Fruit fly (Drosophila melanogaster): Measurements from ENCODE around the gene CG1265.

The CG1265 gene

DNA sequence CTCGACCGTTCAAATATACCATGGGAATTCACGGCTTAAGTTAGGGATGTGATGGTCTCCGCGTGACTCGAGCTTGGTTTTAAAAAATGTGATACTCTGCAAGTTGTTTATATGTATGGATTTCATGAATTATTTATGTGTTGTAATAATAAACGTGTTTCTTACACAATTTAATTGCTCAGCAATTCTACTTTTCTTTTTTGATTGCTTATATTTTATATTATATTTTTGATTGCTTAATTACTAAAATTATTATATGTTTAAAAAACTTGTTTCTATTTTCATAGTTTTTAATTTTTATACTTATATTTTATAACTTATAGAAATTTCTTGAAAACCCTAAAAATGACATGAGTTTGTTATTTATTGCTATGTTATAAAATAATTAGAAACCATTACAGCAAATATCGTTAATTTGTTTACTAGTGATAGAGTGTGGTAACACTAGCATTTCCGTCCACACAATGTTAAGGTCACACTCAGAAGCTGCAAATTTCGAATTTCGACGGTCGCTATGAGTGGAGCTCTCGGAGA lies at the start of gene CG1265, which contains the start of gene ago:
Gene CG1265, plus strand, starts transcription at position 476 of the 534 bp plus-strand sequence.
Gene ago, minus strand, starts transcription at position 6 of the 534 bp plus-strand sequence.
- no peak for TF ChIP-seq EcR (GFP tag; optimal IDR thresholded peaks at IDR 0.05)
- TF ChIP-seq pan (optimal IDR thresholded peaks at IDR 0.05), result no peak
- no peak for TF ChIP-seq CG8478 (optimal IDR thresholded peaks at IDR 0.05)
- no peak for TF ChIP-seq psq (optimal IDR thresholded peaks at IDR 0.05)
- no peak for TF ChIP-seq Dll (optimal IDR thresholded peaks at IDR 0.05)
- no peak for TF ChIP-seq usp (GFP tag; optimal IDR thresholded peaks at IDR 0.05)

DNA sequence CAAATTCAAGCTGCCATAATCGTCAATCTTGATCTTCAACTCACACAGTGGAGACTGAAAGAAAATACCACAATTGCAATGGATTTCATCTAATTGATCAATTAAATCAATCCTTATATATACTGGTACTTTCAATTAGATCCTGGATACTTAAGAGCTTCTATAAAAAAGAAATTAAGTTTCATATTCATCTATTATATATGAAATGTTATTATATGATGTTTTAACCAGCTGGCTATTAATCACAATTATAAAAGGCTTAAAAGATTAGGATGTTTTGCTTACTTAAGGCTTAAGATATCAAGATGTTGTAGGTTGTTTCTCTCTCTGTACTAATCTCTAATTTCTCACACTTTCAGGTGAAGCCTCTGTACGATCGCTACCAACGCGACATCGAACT lies 49.7 kb upstream of the CG1265 start:
- TF ChIP-seq CG8478 (optimal IDR thresholded peaks at IDR 0.05), result no peak
- no peak for TF ChIP-seq EcR (GFP tag; optimal IDR thresholded peaks at IDR 0.05)
- TF ChIP-seq usp (GFP tag; optimal IDR thresholded peaks at IDR 0.05), result no peak
- TF ChIP-seq pan (optimal IDR thresholded peaks at IDR 0.05), result no peak
- TF ChIP-seq psq (optimal IDR thresholded peaks at IDR 0.05), result no peak
- TF ChIP-seq Dll (optimal IDR thresholded peaks at IDR 0.05), result no peak

DNA sequence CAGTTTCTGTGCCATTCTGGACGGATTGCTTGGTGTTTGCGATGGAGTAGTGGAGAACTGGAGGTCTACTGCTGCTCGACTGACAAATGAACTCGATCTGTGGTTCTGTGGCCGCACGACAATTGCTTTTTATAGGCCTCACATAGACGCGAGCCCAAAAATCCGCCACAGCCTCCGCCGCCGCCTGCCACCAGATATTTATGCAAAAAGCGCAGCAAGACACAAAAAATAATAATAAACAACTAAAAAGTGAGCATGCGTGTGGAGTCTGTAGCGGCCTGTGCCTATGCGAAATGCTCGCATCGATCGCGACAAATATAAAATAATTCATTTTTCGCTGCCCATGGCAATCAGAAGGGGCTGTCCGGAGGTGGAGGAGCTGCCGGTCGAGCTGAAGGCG lies 45.5 kb upstream of the CG1265 start, which contains the start of gene Cpr64Aa:
Gene Cpr64Aa, minus strand, starts transcription at position 101 of the 400 bp plus-strand sequence.
- TF ChIP-seq EcR (GFP tag; optimal IDR thresholded peaks at IDR 0.05) (no peak), Dll (optimal IDR thresholded peaks at IDR 0.05) (no peak), usp (GFP tag; optimal IDR thresholded peaks at IDR 0.05) (no peak), psq (optimal IDR thresholded peaks at IDR 0.05) (no peak), pan (optimal IDR thresholded peaks at IDR 0.05) (no peak), CG8478 (optimal IDR thresholded peaks at IDR 0.05) (no peak)

DNA sequence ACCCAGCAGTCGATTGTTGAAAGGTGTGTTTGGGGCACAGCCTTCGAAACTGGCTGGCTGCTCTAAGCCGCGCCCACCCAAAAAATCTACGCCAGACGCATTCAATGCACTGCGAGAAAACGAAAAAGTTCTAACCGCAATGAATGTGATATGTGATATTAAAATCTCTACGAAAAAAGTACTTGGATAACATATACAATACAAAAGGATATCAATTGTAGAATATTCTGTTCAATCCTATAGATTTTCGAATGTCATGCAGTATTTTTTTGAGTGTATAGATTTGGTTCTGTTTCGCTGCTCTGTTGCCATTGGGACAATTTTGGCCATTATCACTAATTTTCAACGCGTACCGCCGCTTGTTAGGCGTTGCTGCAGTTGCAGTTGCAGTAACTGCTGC lies 44.8 kb upstream of the CG1265 start:
- TF ChIP-seq psq (optimal IDR thresholded peaks at IDR 0.05) (no peak), usp (GFP tag; optimal IDR thresholded peaks at IDR 0.05) (no peak), EcR (GFP tag; optimal IDR thresholded peaks at IDR 0.05) (no peak), Dll (optimal IDR thresholded peaks at IDR 0.05) (no peak), CG8478 (optimal IDR thresholded peaks at IDR 0.05) (no peak)

DNA sequence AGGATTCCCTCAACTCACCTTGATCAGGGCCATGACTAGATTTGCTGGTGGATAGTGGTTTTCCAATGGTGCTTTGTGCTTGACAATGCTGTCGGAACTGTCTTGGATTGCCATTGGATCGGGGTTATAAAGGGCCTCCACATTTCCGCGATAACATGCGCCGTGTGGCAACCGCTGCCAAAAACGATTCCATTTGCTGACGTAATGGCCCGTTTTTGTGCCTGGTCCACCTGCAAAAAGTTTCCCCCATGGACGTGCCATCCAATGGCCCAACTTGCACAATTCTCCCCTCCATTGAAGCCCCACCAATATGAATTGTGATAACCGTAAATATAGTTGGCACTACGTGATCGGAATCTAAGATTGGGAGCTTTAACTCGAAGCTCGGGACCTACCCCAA lies 43.1 kb upstream of the CG1265 start, which contains the start of gene Cpr64Ab:
Gene Cpr64Ab, minus strand, starts transcription at position 101 of the 400 bp plus-strand sequence.
- no peak for TF ChIP-seq Dll (optimal IDR thresholded peaks at IDR 0.05)
- TF ChIP-seq psq (optimal IDR thresholded peaks at IDR 0.05), result no peak
- TF ChIP-seq CG8478 (optimal IDR thresholded peaks at IDR 0.05), result no peak
- no peak for TF ChIP-seq pan (optimal IDR thresholded peaks at IDR 0.05)
- no peak for TF ChIP-seq EcR (GFP tag; optimal IDR thresholded peaks at IDR 0.05)
- no peak for TF ChIP-seq usp (GFP tag; optimal IDR thresholded peaks at IDR 0.05)

DNA sequence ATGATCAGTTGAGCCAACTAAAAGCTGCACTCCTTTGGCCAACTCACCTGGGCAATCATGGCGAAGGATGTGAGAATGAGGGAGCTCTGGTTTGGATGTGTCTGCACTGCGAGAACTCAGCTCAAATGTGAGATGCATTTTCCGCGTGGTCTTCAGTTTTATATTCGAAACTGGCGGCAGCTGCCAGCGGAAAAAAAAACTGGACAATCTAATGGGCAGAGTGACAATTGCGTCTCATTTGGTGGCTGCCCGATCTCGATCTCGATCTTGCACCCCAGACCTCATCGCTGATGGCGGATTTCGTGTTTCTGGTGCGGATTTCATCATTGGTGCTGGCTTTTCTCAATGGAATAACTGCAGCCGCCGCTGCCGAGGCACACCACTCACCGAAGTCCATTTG lies 41.8 kb upstream of the CG1265 start, which contains the start of gene Cpr64Ac:
Gene Cpr64Ac, minus strand, starts transcription at position 101 of the 400 bp plus-strand sequence.
- TF ChIP-seq Dll (optimal IDR thresholded peaks at IDR 0.05), result no peak
- no peak for TF ChIP-seq pan (optimal IDR thresholded peaks at IDR 0.05)

DNA sequence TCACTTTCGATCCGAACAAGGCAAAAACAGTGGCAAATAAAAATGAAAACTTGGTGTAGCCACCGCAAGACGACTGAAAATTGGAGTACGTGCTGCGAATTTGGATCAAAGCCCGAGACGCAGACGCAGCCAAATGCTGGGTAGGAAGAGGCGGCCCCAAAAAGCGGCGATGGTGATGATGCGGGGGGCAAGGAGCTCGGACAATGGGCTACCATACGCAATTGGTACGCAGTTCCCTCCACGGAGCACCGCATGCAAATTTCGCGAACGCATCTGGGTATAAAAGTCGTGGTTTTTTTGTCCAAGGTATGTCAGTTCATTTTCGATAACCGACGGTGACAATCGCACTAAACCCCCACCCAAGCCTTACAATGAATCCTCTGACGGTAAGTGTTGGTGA lies 39.5 kb upstream of the CG1265 start, which contains the start of gene Cpr64Ad:
Gene Cpr64Ad, plus strand, starts transcription at position 301 of the 400 bp plus-strand sequence.
- TF ChIP-seq Dll (optimal IDR thresholded peaks at IDR 0.05) (no peak), CG8478 (optimal IDR thresholded peaks at IDR 0.05) (no peak), usp (GFP tag; optimal IDR thresholded peaks at IDR 0.05) (no peak), EcR (GFP tag; optimal IDR thresholded peaks at IDR 0.05) (no peak)

DNA sequence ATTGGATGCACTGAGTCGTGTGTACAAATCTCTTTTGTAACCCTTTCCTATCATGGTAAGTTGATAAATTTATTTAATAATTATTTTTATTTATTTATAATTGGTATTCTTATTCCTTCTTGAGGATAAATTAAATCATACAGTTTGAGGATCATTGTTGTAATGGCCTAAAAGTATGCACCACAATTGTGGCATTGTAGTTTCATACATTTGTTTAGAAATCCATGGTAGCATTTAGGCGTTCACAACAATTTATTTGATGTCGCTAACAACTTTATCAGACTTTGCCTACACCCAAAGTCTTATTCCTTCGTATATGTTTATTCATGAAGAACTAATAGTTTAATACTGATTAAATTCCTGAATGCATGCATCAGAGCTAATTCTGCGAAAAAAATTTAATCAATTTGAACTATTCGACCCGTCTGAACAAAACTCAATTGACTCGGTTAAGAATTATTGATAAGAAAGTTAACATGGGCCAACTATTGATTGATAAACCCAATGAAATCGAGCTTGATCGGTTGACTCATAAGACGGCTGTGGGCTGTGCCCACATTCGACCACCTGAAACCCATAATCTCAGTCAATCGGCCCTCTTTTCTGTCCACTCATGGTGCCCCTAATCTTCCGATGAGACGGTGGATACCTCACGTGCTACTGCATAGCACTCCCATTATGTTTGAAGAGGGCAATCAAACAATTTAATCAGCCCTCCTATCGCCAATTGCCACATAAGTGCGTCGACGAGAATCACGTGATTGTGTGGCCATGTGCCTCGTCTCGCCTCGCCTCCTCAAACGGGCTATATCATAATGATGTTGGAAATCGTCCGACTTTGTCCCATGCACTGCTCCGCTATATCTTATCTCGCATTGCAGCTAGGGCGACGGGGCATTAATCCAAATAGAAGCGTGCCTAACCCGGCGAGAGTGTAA lies 35.0 kb upstream of the CG1265 start:
- no peak for TF ChIP-seq psq (optimal IDR thresholded peaks at IDR 0.05)
- TF ChIP-seq CG8478 (optimal IDR thresholded peaks at IDR 0.05), result no peak
- no peak for TF ChIP-seq EcR (GFP tag; optimal IDR thresholded peaks at IDR 0.05)
- no peak for TF ChIP-seq Dll (optimal IDR thresholded peaks at IDR 0.05)
- TF ChIP-seq usp (GFP tag; optimal IDR thresholded peaks at IDR 0.05), result no peak
- no peak for TF ChIP-seq pan (optimal IDR thresholded peaks at IDR 0.05)

DNA sequence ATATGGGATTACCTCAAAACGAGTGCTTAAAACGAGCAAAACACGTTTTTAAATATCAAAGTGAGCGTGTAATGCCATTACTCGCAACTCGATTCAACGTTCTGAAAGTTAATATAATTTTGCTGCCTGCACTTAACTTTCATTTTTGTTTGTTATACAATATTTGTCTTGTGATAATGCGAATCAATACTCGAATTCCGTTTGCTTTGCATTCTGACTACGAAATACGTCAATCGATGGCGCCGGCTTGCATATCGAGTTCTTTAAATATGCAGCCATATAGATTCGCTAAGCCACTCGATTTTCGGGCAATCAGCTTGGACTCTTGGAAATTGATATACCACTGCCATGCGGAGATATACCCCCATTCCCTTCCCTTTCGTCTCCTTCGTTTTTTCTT lies 33.9 kb upstream of the CG1265 start:
- TF ChIP-seq Dll (optimal IDR thresholded peaks at IDR 0.05), result no peak
- no peak for TF ChIP-seq psq (optimal IDR thresholded peaks at IDR 0.05)
- no peak for TF ChIP-seq CG8478 (optimal IDR thresholded peaks at IDR 0.05)
- TF ChIP-seq EcR (GFP tag; optimal IDR thresholded peaks at IDR 0.05), result no peak
- no peak for TF ChIP-seq usp (GFP tag; optimal IDR thresholded peaks at IDR 0.05)
- no peak for TF ChIP-seq pan (optimal IDR thresholded peaks at IDR 0.05)

DNA sequence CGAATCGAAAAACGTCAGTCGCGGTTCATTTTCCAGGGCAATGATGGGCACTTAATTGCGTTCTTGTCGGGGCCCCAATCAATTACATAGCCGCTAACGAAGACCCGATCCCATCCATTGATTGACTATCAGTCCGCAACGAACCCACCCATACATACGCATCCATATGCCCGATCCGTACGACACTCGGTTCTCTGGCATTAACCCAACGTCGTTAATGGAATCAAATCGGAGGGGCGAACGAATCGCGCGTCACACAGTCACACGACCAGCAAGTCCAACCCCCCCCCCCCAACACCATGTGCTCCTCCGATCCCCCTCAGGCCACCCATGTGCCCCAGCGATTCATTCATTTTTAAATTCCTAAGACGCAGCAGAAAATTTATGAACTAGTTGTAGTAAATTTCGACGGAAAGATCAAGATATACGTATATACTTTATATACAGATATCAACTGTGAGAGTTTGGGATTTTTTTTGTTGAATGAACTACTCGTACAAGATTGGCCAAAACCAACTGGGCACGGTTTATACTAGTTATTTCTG lies 33.3 kb upstream of the CG1265 start:
- no peak for TF ChIP-seq EcR (GFP tag; optimal IDR thresholded peaks at IDR 0.05)
- no peak for TF ChIP-seq usp (GFP tag; optimal IDR thresholded peaks at IDR 0.05)
- TF ChIP-seq psq (optimal IDR thresholded peaks at IDR 0.05), result no peak
- TF ChIP-seq pan (optimal IDR thresholded peaks at IDR 0.05), result no peak

DNA sequence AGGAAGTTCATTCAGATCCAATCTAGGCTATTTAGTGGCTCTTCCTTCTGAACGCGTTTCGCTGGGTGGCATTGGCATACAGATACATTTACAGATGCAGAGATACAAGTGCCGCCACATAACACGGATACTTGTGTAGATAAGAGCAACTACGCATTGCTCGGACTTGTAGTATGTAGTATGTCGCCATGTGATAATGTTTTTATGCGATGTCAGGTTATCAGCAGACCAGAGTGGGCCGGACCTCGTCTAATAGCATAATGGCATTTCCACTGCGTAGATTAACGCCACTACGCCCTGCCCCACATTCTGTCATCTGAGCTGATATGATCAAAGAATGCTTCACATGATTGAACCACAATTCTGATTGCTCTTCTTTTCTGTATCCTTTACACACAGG lies 32.8 kb upstream of the CG1265 start:
- TF ChIP-seq pan (optimal IDR thresholded peaks at IDR 0.05), result no peak

All from whole organism.